Worm (Caenorhabditis elegans) whole organism, dauer: ENCODE measurements around the gene Y53C12A.11.

ENCODE experiments used
- unc-62 ChIP-seq: sonication (generic microtip); optimal IDR thresholded peaks from 2 replicates; lab custom pipeline; 2017; ENCODE audit warnings: missing biosample characterization, missing genetic modification reagents, missing genetic modification characterization

Y53C12A.11 gene

ce11 chrII:9729196-9729595, 10.7 kb upstream of the Y53C12A.11 start:
- no peak for TF ChIP-seq unc-62 (GFP tag; lab: Kevin White, UChicago)

- TF ChIP-seq unc-62 (GFP tag; lab: Kevin White, UChicago), result no peak
Observed at ce11 chrII:9728506-9728905, 10.0 kb upstream of the Y53C12A.11 start.

ce11 chrII:9727192-9727699, 8.7 kb upstream of the Y53C12A.11 start:
- no peak for TF ChIP-seq unc-62 (GFP tag; lab: Kevin White, UChicago)

- no peak for TF ChIP-seq unc-62 (GFP tag; lab: Kevin White, UChicago)
Observed at ce11 chrII:9725056-9725455, 6.6 kb upstream of the Y53C12A.11 start.

ce11 chrII:9724464-9724863, 6.0 kb upstream of the Y53C12A.11 start, which contains the start of gene cutl-2:
Gene cutl-2 (minus strand): TSS chrII:9724673.
- TF ChIP-seq unc-62 (GFP tag; lab: Kevin White, UChicago), result no peak

- no peak for TF ChIP-seq unc-62 (GFP tag; lab: Kevin White, UChicago)
Observed at ce11 chrII:9717904-9718303, 594 bp downstream of the Y53C12A.11 start, which contains the start of gene Y53C12A.6. Gene Y53C12A.6 (minus strand): TSS chrII:9718004.

- no peak for TF ChIP-seq unc-62 (GFP tag; lab: Kevin White, UChicago)
Observed at ce11 chrII:9716417-9717039, 2.0 kb downstream of the Y53C12A.11 start, which contains the start of gene wee-1.3. Gene wee-1.3 (minus strand): TSS chrII:9716467.

ce11 chrII:9713083-9713482, 5.4 kb downstream of the Y53C12A.11 start:
- no peak for TF ChIP-seq unc-62 (GFP tag; lab: Kevin White, UChicago)

- no peak for TF ChIP-seq unc-62 (GFP tag; lab: Kevin White, UChicago)
Observed at ce11 chrII:9708835-9709299, 9.6 kb downstream of the Y53C12A.11 start, which contains the start of gene glt-5. Gene glt-5 (minus strand): TSS chrII:9708885.

- TF ChIP-seq unc-62 (GFP tag; lab: Kevin White, UChicago), result no peak
Observed at ce11 chrII:9706207-9706606, 12.3 kb downstream of the Y53C12A.11 start, which contains the start of gene Y53C12A.3. Gene Y53C12A.3 (minus strand): TSS chrII:9706240.

- no peak for TF ChIP-seq unc-62 (GFP tag; lab: Kevin White, UChicago)
Observed at ce11 chrII:9704746-9705145, 13.8 kb downstream of the Y53C12A.11 start, which contains the start of gene Y53C12A.10. Gene Y53C12A.10 (minus strand): TSS chrII:9704846.

ce11 chrII:9703601-9704000, 14.9 kb downstream of the Y53C12A.11 start, which contains the start of gene mop-25.2:
Gene mop-25.2 (minus strand): TSS chrII:9703701.
- no peak for TF ChIP-seq unc-62 (GFP tag; lab: Kevin White, UChicago)

- no peak for TF ChIP-seq unc-62 (GFP tag; lab: Kevin White, UChicago)
Observed at ce11 chrII:9700363-9700762, 18.1 kb downstream of the Y53C12A.11 start, which contains the start of the genes Y53C12A.8 and Y53C12A.7. Gene Y53C12A.8 (minus strand): TSS chrII:9700463. Gene Y53C12A.7 (plus strand): TSS chrII:9700543.

- no peak for TF ChIP-seq unc-62 (GFP tag; lab: Kevin White, UChicago)
Observed at ce11 chrII:9695942-9696341, 22.6 kb downstream of the Y53C12A.11 start.

- TF ChIP-seq unc-62 (GFP tag; lab: Kevin White, UChicago), result no peak
Observed at ce11 chrII:9691839-9692238, 26.7 kb downstream of the Y53C12A.11 start, which contains the start of gene nlp-11. Gene nlp-11 (minus strand): TSS chrII:9691939.

ce11 chrII:9690067-9690632, 28.3 kb downstream of the Y53C12A.11 start:
- no peak for TF ChIP-seq unc-62 (GFP tag; lab: Kevin White, UChicago)
